Worm (Caenorhabditis elegans): ENCODE data around the gene F53E4.1.

ce11 chrV:15704745-15705144 is 36.6 kb upstream of the F53E4.1 start, which contains the start of gene twk-34:
- TF ChIP-seq T22C8.4 (GFP tag; IDR thresholded peaks at IDR 0.05) (no peak), ref-1 (GFP tag; conservative IDR thresholded peaks at IDR 0.05) (no peak), cog-1 (tag; optimal IDR thresholded peaks at IDR 0.05) (no peak), klf-2 (GFP tag; conservative IDR thresholded peaks at IDR 0.05) (no peak), flt-1 (GFP tag; IDR thresholded peaks at IDR 0.05) (no peak), ztf-23 (GFP tag; IDR thresholded peaks at IDR 0.05) (no peak), ztf-29 (GFP tag; IDR thresholded peaks at IDR 0.05) (no peak), tab-1 (GFP tag; IDR thresholded peaks at IDR 0.05) (no peak), med-1 (GFP tag; optimal IDR thresholded peaks at IDR 0.05; ENCODE audit: insufficient read depth) (no peak)
